Worm (Caenorhabditis elegans): ENCODE data around the gene srlf-29.
"Not testable (repeated sequence)": the region's sequence is repeated elsewhere in the genome, so short reads cannot be mapped to it uniquely, and the experiment has no call there.

The srlf-29 gene

DNA sequence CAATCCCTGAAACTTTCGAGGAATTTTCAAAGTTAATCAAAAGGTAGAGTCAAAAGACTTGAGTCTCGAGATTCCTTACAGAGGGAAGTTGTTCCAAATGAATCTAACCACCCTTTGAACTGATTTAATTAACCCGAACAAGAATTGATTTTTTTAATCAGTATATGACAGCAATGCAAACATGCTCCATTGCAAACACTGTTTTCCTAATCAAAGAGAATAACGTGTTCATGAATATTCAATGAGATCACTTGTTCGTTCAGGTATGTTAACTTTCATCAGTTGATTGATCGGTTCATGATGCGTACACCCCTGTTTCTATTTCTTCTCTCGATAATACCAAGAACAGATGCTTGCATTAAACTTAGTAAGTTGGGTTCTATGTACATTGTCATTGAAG is 40.5 kb upstream of the srlf-29 start, which contains the start of gene C08E3.14:
Gene C08E3.14, plus strand, starts transcription at position 301 of the 400 bp plus-strand sequence.
- TF ChIP-seq mes-2 (tag; optimal IDR thresholded peaks at IDR 0.05; ENCODE audit: poor library complexity, severe bottlenecking): no peak
- TF ChIP-seq zfp-3 (GFP tag; conservative IDR thresholded peaks at IDR 0.05): no peak
- no peak for TF ChIP-seq tag-97 (GFP tag; IDR thresholded peaks at IDR 0.05)
- TF ChIP-seq ceh-20 (GFP tag; IDR thresholded peaks at IDR 0.05): no peak
- no peak for TF ChIP-seq cey-2 (tag; optimal IDR thresholded peaks at IDR 0.05; ENCODE audit: borderline replicate concordance, insufficient read depth)
- no peak for TF ChIP-seq nhr-41 (GFP tag; IDR thresholded peaks at IDR 0.05)
- no peak for TF ChIP-seq ama-1 (optimal IDR thresholded peaks at IDR 0.05)
- TF ChIP-seq zag-1 (tag; optimal IDR thresholded peaks at IDR 0.05): no peak
- TF ChIP-seq skn-1 (tag; optimal IDR thresholded peaks at IDR 0.05): no peak
- no peak for TF ChIP-seq ceh-28 (tag; optimal IDR thresholded peaks at IDR 0.05)
- TF ChIP-seq Y105C5A.15 (GFP tag; IDR thresholded peaks at IDR 0.05): no peak
- no peak for TF ChIP-seq dmd-9 (GFP tag; IDR thresholded peaks at IDR 0.05)
- no peak for TF ChIP-seq ZK337.2 (GFP tag; IDR thresholded peaks at IDR 0.05)
- TF ChIP-seq R02D3.7 (tag; optimal IDR thresholded peaks at IDR 0.05): no peak
- no peak for TF ChIP-seq ctbp-1 (GFP tag; IDR thresholded peaks at IDR 0.05)
- TF ChIP-seq Y5F2A.4 (GFP tag; optimal IDR thresholded peaks at IDR 0.05): no peak
- TF ChIP-seq egl-27 (tag; optimal IDR thresholded peaks at IDR 0.05): no peak
- no peak for TF ChIP-seq aly-2 (tag; optimal IDR thresholded peaks at IDR 0.05)

- TF ChIP-seq F26F4.8 (GFP tag; conservative IDR thresholded peaks at IDR 0.05); nhr-10 (tag; optimal IDR thresholded peaks at IDR 0.05); spr-1 (tag; optimal IDR thresholded peaks at IDR 0.05): not testable (repeated sequence)
These were observed 38.3 kb upstream of the srlf-29 start, which contains the start of gene C08E3.15 for ce11 chrII:1627783-1628182. TSS of gene C08E3.15 (minus strand) at chrII:1627883.

DNA sequence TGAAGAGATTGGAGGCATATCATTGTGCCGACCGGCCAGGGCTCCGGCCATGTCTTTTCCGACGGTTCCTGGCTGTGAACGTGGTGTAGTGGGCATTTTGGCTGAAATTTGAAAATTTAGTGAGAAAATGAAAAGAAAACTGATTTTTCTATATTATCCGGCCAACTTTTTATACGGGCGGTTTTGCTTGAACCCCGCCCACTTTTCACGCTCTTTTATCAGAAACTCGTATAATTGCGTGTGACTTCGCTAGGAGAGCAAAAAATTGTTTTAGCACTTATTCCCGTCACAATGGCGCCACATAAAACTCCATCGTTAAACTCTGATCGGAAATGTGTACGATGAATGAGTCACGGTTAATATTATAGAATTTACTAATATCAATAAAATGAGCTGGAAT is 33.9 kb upstream of the srlf-29 start, which contains the start of gene C08E3.13:
Gene C08E3.13, minus strand, starts transcription at position 101 of the 400 bp plus-strand sequence.
- not testable (repeated sequence) for TF ChIP-seq nhr-237 (tag; optimal IDR thresholded peaks at IDR 0.05); ama-1 (optimal IDR thresholded peaks at IDR 0.05); mdl-1 (tag; optimal IDR thresholded peaks at IDR 0.05)

DNA sequence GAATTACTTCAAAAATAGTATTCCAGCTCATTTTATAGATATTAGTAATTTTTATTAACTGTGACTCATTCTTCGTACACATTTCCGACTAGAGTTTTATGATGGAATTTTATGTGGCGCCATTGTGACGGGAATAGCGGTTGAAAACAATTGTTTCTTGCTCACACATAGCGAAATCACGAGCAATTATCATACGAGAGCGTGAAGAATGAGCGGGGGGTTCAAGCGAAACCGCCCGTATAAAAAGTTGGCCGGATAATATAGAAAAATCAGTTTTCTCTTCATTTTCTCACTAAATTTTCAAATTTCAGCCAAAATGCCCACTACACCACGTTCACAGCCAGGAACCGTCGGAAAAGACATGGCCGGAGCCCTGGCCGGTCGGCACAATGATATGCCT is 32.6 kb upstream of the srlf-29 start, which contains the start of gene C08E3.1:
Gene C08E3.1, plus strand, starts transcription at position 301 of the 400 bp plus-strand sequence.
- not testable (repeated sequence) for TF ChIP-seq dmd-8 (GFP tag; IDR thresholded peaks at IDR 0.05); nhr-42 (GFP tag; IDR thresholded peaks at IDR 0.05); nhr-237 (tag; optimal IDR thresholded peaks at IDR 0.05)

DNA sequence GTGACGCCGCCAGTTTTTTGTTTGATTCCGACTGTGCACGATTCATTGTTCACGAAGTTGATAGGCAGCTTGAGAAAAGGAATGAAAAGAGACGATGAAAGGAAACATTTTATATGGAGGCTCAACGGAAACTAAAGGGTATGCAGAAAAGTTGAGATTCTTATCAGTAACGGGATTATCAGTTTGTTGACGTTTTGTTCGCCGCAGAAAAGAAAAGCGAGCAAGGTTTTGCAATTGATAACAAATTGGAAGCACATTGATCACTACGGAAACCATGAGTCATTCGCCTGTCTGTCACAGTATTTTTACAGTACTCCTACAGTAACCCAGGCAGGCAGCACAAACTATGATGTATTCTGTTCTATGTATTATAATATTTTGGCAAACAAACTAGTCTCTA is 30.2 kb upstream of the srlf-29 start:
- TF ChIP-seq tra-1 (GFP tag; IDR thresholded peaks at IDR 0.05) (no peak), dmd-6 (GFP tag; IDR thresholded peaks at IDR 0.05) (peak; percentile 52; the same call in 1 of the 2 replicates), dmd-9 (GFP tag; IDR thresholded peaks at IDR 0.05) (no peak), aha-1 (tag) (peak; percentile 46), F26F4.8 (GFP tag; conservative IDR thresholded peaks at IDR 0.05) (no peak), nhr-111 (GFP tag; optimal IDR thresholded peaks at IDR 0.05) (no peak), arid-1 (GFP tag; conservative IDR thresholded peaks at IDR 0.05) (no peak), ztf-7 (tag; optimal IDR thresholded peaks at IDR 0.05) (no peak), ama-1 (optimal IDR thresholded peaks at IDR 0.05) (no peak), set-16 (GFP tag; IDR thresholded peaks at IDR 0.05) (no peak), Y5F2A.4 (GFP tag; optimal IDR thresholded peaks at IDR 0.05) (no peak), fos-1 (tag; optimal IDR thresholded peaks at IDR 0.05) (no peak), ZK546.5 (tag; optimal IDR thresholded peaks at IDR 0.05) (no peak), ceh-44 (GFP tag; IDR thresholded peaks at IDR 0.05) (no peak), nhr-42 (GFP tag; IDR thresholded peaks at IDR 0.05) (no peak), spr-1 (tag; optimal IDR thresholded peaks at IDR 0.05) (no peak), nhr-28 (tag; optimal IDR thresholded peaks at IDR 0.05) (peak; percentile 4), daf-8 (GFP tag; IDR thresholded peaks at IDR 0.05) (no peak)
